Worm (Caenorhabditis elegans): ENCODE measurements around the gene gob-1.

DNA sequence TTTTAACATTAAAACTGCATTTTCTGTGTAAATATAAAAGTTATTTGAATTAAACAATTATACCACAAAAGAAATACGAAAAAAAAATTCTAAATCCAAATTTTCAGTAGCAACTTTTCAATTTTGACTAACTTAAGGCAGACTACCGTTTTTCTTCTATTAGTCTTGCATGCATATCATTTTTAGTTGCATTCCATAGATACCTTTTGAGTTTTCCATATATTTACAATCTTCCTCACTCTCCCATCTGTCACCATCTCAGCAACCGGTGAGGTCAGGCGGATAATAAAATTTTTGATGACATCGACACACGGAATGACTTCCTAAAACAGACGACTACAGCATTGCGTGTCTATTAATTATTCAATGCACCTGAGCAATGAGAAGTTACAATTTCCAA lies 14.7 kb upstream of the gob-1 start, which contains the start of gene gcy-36:
- TF ChIP-seq pha-4 (tag; optimal IDR thresholded peaks at IDR 0.05) (no peak), pqm-1 (tag; optimal IDR thresholded peaks at IDR 0.05) (no peak), zag-1 (tag; optimal IDR thresholded peaks at IDR 0.05) (no peak), unc-62 (GFP tag; optimal IDR thresholded peaks at IDR 0.05) (no peak), nhr-237 (tag; optimal IDR thresholded peaks at IDR 0.05) (no peak)
